Worm (Caenorhabditis elegans) whole organism, midembryonic: ENCODE measurements around the gene C28F5.1.

ENCODE experiments used
- T22C8.4 ChIP-seq: fragments of 200-800 bp; sonication (Bioruptor generic); IDR thresholded peaks from 2 replicates; pipeline ENCODE4 v1.3.6; 2022; ENCODE audit warnings: missing genetic modification characterization, missing compliant biosample characterization
- cog-1 ChIP-seq: sonication (generic microtip); optimal IDR thresholded peaks from 2 replicates; lab custom pipeline; 2016; ENCODE audit warnings: missing genetic modification characterization, missing compliant biosample characterization
- flt-1 ChIP-seq: fragments of 200-800 bp; sonication (Bioruptor generic); IDR thresholded peaks from 2 replicates; pipeline ENCODE4 v1.3.6; 2022; ENCODE audit warnings: missing genetic modification characterization, missing compliant biosample characterization
- med-1 ChIP-seq: sonication (generic microtip); optimal IDR thresholded peaks from 2 replicates; lab custom pipeline; 2017; ENCODE audit warnings: missing genetic modification characterization, mild to moderate bottlenecking, missing compliant biosample characterization, antibody characterized with exemption, missing genetic modification reagents; ENCODE audit not compliant: insufficient read depth
- tab-1 ChIP-seq: fragments of 200-800 bp; sonication (Bioruptor generic); IDR thresholded peaks from 2 replicates; pipeline ENCODE4 v1.3.6; 2022; ENCODE audit warnings: missing genetic modification characterization, missing compliant biosample characterization

DNA sequence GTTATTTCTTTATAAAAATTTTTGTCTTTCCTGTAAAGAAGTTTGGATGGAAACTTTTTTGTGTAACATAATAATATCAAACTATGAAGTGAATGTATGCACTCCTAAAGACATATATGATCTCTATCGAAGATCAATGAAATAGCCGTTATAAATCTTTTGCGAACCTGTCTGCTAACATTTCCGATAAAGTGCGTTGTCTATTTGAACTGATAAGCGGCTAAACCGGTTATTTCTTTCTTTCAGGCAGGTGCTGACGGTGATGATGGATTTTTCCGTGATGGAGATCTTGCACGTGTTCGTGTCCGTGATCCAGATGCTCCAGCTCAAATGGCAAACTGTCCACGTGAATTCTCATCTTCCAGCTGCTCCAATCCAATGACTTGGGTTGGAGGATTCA lies 26.4 kb downstream of the C28F5.1 start:
- TF ChIP-seq cog-1 (tag; lab: Kevin White, UChicago), result no peak
- TF ChIP-seq T22C8.4 (GFP tag; lab: Robert Waterston, UW), result no peak
- TF ChIP-seq flt-1, result no peak
- no peak for TF ChIP-seq med-1 (GFP tag; lab: Kevin White, UChicago)
- no peak for TF ChIP-seq tab-1 (GFP tag; lab: Robert Waterston, UW)
